Worm (Caenorhabditis elegans) whole organism, midembryonic: ENCODE data around the gene F56A11.4.

ENCODE experiments used
- T22C8.4 ChIP-seq: fragments of 200-800 bp; sonication (Bioruptor generic); IDR thresholded peaks from 2 replicates; pipeline ENCODE4 v1.3.6; 2022; ENCODE audit warnings: missing genetic modification characterization, missing compliant biosample characterization
- cog-1 ChIP-seq: sonication (generic microtip); optimal IDR thresholded peaks from 2 replicates; lab custom pipeline; 2016; ENCODE audit warnings: missing genetic modification characterization, missing compliant biosample characterization
- ref-1 ChIP-seq: fragments of 200-800 bp; sonication (Bioruptor generic); conservative IDR thresholded peaks from 2 replicates; pipeline ENCODE4 v1.3.6; 2022; ENCODE audit warnings: missing genetic modification reagents, missing genetic modification characterization, missing compliant biosample characterization

DNA sequence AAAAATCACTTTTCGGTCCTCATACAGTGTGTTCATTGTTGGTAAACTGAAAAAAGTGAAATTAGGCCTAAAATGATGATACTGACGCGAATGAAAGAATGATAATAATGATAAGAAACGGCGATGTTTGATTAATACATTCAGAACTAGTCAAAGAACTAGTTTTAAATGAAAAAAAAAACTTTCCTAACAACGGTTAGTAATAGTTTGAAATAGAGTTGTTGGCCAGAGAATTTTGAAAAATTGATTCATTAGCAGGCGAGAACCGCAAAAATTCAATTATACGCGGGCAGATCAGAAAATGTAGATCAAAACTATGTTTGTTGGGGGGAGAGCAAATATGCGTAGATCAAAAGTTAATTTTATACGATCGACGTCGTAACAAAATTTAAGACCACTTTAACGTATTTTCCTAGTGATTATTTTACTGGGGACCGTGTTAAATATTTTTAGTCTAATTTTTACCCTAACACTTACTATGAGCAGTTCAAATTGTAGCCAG is 22.8 kb downstream of the F56A11.4 start, which contains the start of gene F56A11.5:
- no peak for TF ChIP-seq T22C8.4 (GFP tag; lab: Robert Waterston, UW)
- no peak for TF ChIP-seq cog-1
- no peak for TF ChIP-seq ref-1 (GFP tag; lab: Robert Waterston, UW)
